Worm (Caenorhabditis elegans) whole organism, L2 larva: ENCODE measurements around the gene C50F4.12.
A peak's percentile ranks its signal among the peaks of the same experiment; 100 is the strongest.

Experiments
- C34F6.9 ChIP-seq: fragments of 150-350 bp; optimal IDR thresholded peaks from 2 replicates; lab custom pipeline; 2014; ENCODE audit warnings: missing biosample characterization, missing genetic modification characterization
- F13H6.1 ChIP-seq: sonication (generic microtip); optimal IDR thresholded peaks from 2 replicates; lab custom pipeline; 2016; ENCODE audit warnings: missing genetic modification characterization, missing compliant biosample characterization
- R02D3.7 ChIP-seq: fragments of 150-350 bp; optimal IDR thresholded peaks from 2 replicates; lab custom pipeline; 2014; ENCODE audit warnings: missing biosample characterization, missing genetic modification characterization
- ZK546.5 ChIP-seq: sonication (generic microtip); optimal IDR thresholded peaks from 2 replicates; lab custom pipeline; 2017; ENCODE audit warnings: missing biosample characterization, missing genetic modification characterization
- alr-1 ChIP-seq: fragments of 150-350 bp; optimal IDR thresholded peaks from 2 replicates; lab custom pipeline; 2014; ENCODE audit warnings: missing biosample characterization, missing genetic modification characterization
- ama-1 ChIP-seq: fragments of 150-350 bp; optimal IDR thresholded peaks from 2 replicates; lab custom pipeline; 2018; ENCODE audit warnings: inconsistent platforms
- blmp-1 ChIP-seq: sonication (generic microtip); optimal IDR thresholded peaks from 2 replicates; lab custom pipeline; 2017; ENCODE audit warnings: missing genetic modification characterization, mild to moderate bottlenecking, missing compliant biosample characterization, antibody characterized with exemption, moderate library complexity; ENCODE audit not compliant: insufficient read depth
- ceh-82 ChIP-seq: fragments of 150-350 bp; optimal IDR thresholded peaks from 2 replicates; lab custom pipeline; 2014; ENCODE audit warnings: missing biosample characterization, missing genetic modification characterization
- crh-2 ChIP-seq: sonication (generic microtip); optimal IDR thresholded peaks from 2 replicates; lab custom pipeline; 2017; ENCODE audit warnings: missing biosample characterization, missing genetic modification characterization
- dmd-4 ChIP-seq: sonication (generic microtip); optimal IDR thresholded peaks from 2 replicates; lab custom pipeline; 2017; ENCODE audit warnings: missing biosample characterization, missing genetic modification characterization
- fos-1 ChIP-seq: fragments of 150-350 bp; optimal IDR thresholded peaks from 2 replicates; lab custom pipeline; 2014; ENCODE audit warnings: missing biosample characterization, missing genetic modification characterization
- gmeb-1 ChIP-seq: fragments of 150-350 bp; optimal IDR thresholded peaks from 2 replicates; lab custom pipeline; 2014; ENCODE audit warnings: missing biosample characterization, missing genetic modification characterization
- lin-39 ChIP-seq: fragments of 150-350 bp; optimal IDR thresholded peaks from 2 replicates; lab custom pipeline; 2014; ENCODE audit warnings: missing biosample characterization, missing genetic modification reagents, missing genetic modification characterization
- lsy-2 ChIP-seq, 2 experiments: fragments of 150-350 bp in 1 of 2; sonication (generic microtip) in 1 of 2; optimal IDR thresholded peaks; 2 replicates each; lab custom pipeline; 2014 to 2017; ENCODE audit warnings: missing biosample characterization in 2 of 2, missing genetic modification characterization in 2 of 2
- mab-5 ChIP-seq: fragments of 150-350 bp; optimal IDR thresholded peaks from 2 replicates; lab custom pipeline; 2014; ENCODE audit warnings: missing biosample characterization, missing genetic modification characterization
- mbf-1 ChIP-seq: sonication (generic microtip); optimal IDR thresholded peaks from 2 replicates; lab custom pipeline; 2017; ENCODE audit warnings: missing biosample characterization, missing genetic modification characterization
- mdl-1 ChIP-seq, 2 experiments: fragments of 150-350 bp in 1 of 2; sonication (generic microtip) in 1 of 2; optimal IDR thresholded peaks; 2 replicates each; lab custom pipeline; 2017; ENCODE audit warnings: missing biosample characterization in 2 of 2, missing genetic modification characterization in 2 of 2
- nhr-10 ChIP-seq: sonication (generic microtip); optimal IDR thresholded peaks from 2 replicates; lab custom pipeline; 2017; ENCODE audit warnings: missing biosample characterization, missing genetic modification characterization
- nhr-12 ChIP-seq: fragments of 150-350 bp; optimal IDR thresholded peaks from 2 replicates; lab custom pipeline; 2014; ENCODE audit warnings: missing biosample characterization, missing genetic modification characterization
- nhr-129 ChIP-seq: fragments of 150-350 bp; optimal IDR thresholded peaks from 2 replicates; lab custom pipeline; 2014; ENCODE audit warnings: missing biosample characterization, missing genetic modification characterization
- nhr-21 ChIP-seq: fragments of 150-350 bp; optimal IDR thresholded peaks from 2 replicates; lab custom pipeline; 2014; ENCODE audit warnings: missing biosample characterization, missing genetic modification characterization
- nhr-237 ChIP-seq: fragments of 150-350 bp; optimal IDR thresholded peaks from 2 replicates; lab custom pipeline; 2014; ENCODE audit warnings: missing biosample characterization, missing genetic modification characterization
- nhr-25 ChIP-seq: fragments of 150-350 bp; sonication (generic microtip); optimal IDR thresholded peaks from 3 replicates; lab custom pipeline; 2014; ENCODE audit warnings: missing biosample characterization, missing genetic modification characterization
- nhr-77 ChIP-seq: fragments of 150-350 bp; optimal IDR thresholded peaks from 2 replicates; lab custom pipeline; 2014; ENCODE audit warnings: missing biosample characterization, missing genetic modification characterization
- peb-1 ChIP-seq: fragments of 150-350 bp; optimal IDR thresholded peaks from 2 replicates; lab custom pipeline; 2014; ENCODE audit warnings: missing biosample characterization, missing genetic modification characterization
- sem-4 ChIP-seq: fragments of 150-350 bp; optimal IDR thresholded peaks from 2 replicates; lab custom pipeline; 2014; ENCODE audit warnings: missing biosample characterization, missing genetic modification reagents, missing genetic modification characterization
- skn-1 ChIP-seq: sonication (generic microtip); optimal IDR thresholded peaks from 2 replicates; lab custom pipeline; 2017; ENCODE audit warnings: missing biosample characterization, missing genetic modification characterization
- sma-3 ChIP-seq: sonication (generic microtip); optimal IDR thresholded peaks from 2 replicates; lab custom pipeline; 2016; ENCODE audit warnings: missing genetic modification reagents, missing genetic modification characterization, missing compliant biosample characterization
- sma-9 ChIP-seq, 2 experiments: fragments of 150-350 bp in 1 of 2; sonication (generic microtip) in 1 of 2; optimal IDR thresholded peaks; 2 replicates each; lab custom pipeline; 2014 to 2016; ENCODE audit warnings: missing genetic modification characterization in 2 of 2, mild to moderate bottlenecking in 1 of 2, missing biosample characterization in 1 of 2, missing compliant biosample characterization in 1 of 2, missing genetic modification reagents in 1 of 2, moderate library complexity in 1 of 2
- snpc-4 ChIP-seq: fragments of 150-350 bp; optimal IDR thresholded peaks from 2 replicates; lab custom pipeline; 2014; ENCODE audit warnings: missing biosample characterization, missing genetic modification characterization
- unc-55 ChIP-seq: fragments of 150-350 bp; sonication (generic microtip); optimal IDR thresholded peaks from 3 replicates; lab custom pipeline; 2014; ENCODE audit warnings: missing biosample characterization, missing genetic modification reagents, missing genetic modification characterization
- unc-62 ChIP-seq: fragments of 150-350 bp; optimal IDR thresholded peaks from 2 replicates; lab custom pipeline; 2014; ENCODE audit warnings: missing biosample characterization, missing genetic modification reagents, missing genetic modification characterization
- zag-1 ChIP-seq: fragments of 150-350 bp; optimal IDR thresholded peaks from 2 replicates; lab custom pipeline; 2014; ENCODE audit warnings: missing biosample characterization, missing genetic modification characterization
- ztf-1 ChIP-seq: fragments of 200-800 bp; sonication (Bioruptor generic); conservative IDR thresholded peaks from 2 replicates; pipeline ENCODE4 v1.3.6; 2022; ENCODE audit warnings: missing genetic modification characterization, missing compliant biosample characterization
- ztf-11 ChIP-seq: sonication (generic microtip); optimal IDR thresholded peaks from 2 replicates; lab custom pipeline; 2017; ENCODE audit warnings: missing biosample characterization, missing genetic modification characterization
- ztf-4 ChIP-seq: fragments of 150-350 bp; optimal IDR thresholded peaks from 2 replicates; lab custom pipeline; 2014; ENCODE audit warnings: missing biosample characterization, missing genetic modification characterization

The C50F4.12 gene

ce11 chrV:9544176-9544632 lies 4.7 kb upstream of the C50F4.12 start, which contains the start of gene mdf-1 (continued):
- TF ChIP-seq nhr-21 (tag; lab: Kevin White, UChicago): peak; percentile 73
- no peak for TF ChIP-seq mbf-1
- no peak for TF ChIP-seq unc-62 (GFP tag; lab: Kevin White, UChicago)
- TF ChIP-seq R02D3.7 (tag; lab: Kevin White, UChicago): no peak
- TF ChIP-seq ama-1 (lab: Kevin White, UChicago): peak; percentile 47
- TF ChIP-seq ZK546.5 (tag; lab: Kevin White, UChicago): no peak
- no peak for TF ChIP-seq dmd-4
- TF ChIP-seq alr-1 (tag; lab: Kevin White, UChicago): no peak
- no peak for TF ChIP-seq zag-1 (tag; lab: Kevin White, UChicago)
- no peak for TF ChIP-seq lin-39 (tag; lab: Kevin White, UChicago)

- TF ChIP-seq sma-3 (GFP tag; lab: Kevin White, UChicago): no peak
- no peak for TF ChIP-seq alr-1 (tag; lab: Kevin White, UChicago)
- TF ChIP-seq nhr-237 (tag; lab: Kevin White, UChicago): no peak
- TF ChIP-seq peb-1 (tag; lab: Kevin White, UChicago): no peak
- TF ChIP-seq unc-62 (GFP tag; lab: Kevin White, UChicago): no peak
- TF ChIP-seq blmp-1 (tag; lab: Kevin White, UChicago): no peak
- TF ChIP-seq ztf-11 (tag; lab: Kevin White, UChicago): no peak
- TF ChIP-seq skn-1: no peak
- no peak for TF ChIP-seq sma-9 (GFP tag; optimal IDR thresholded peaks at IDR 0.05; lab: Kevin White, UChicago)
- no peak for TF ChIP-seq sma-9 (tag; optimal IDR thresholded peaks at IDR 0.05; lab: Kevin White, UChicago)
- TF ChIP-seq ztf-4: no peak
- no peak for TF ChIP-seq lin-39 (tag; lab: Kevin White, UChicago)
- no peak for TF ChIP-seq mdl-1 (tag; optimal IDR thresholded peaks at IDR 0.05; lab: Kevin White, UChicago)
- no peak for TF ChIP-seq C34F6.9 (tag; lab: Kevin White, UChicago)
- TF ChIP-seq mbf-1: no peak
- no peak for TF ChIP-seq crh-2
- TF ChIP-seq lsy-2 (tag; optimal IDR thresholded peaks at IDR 0.05; lab: Kevin White, UChicago): no peak
- TF ChIP-seq unc-55: no peak
- no peak for TF ChIP-seq gmeb-1
Measured at ce11 chrV:9541506-9541905, 2.0 kb upstream of the C50F4.12 start, which contains the start of gene C50F4.16. C50F4.16 (minus strand) TSS chrV:9541606.

ce11 chrV:9536505-9536904 lies 3.0 kb downstream of the C50F4.12 start, which contains the start of gene C50F4.4:
C50F4.4 (plus strand) TSS chrV:9536771.
- TF ChIP-seq sma-9 (GFP tag; optimal IDR thresholded peaks at IDR 0.05; lab: Kevin White, UChicago) (peak; percentile 58), sma-9 (tag; optimal IDR thresholded peaks at IDR 0.05; lab: Kevin White, UChicago) (no peak), C34F6.9 (tag; lab: Kevin White, UChicago) (peak; percentile 58), lsy-2 (tag; optimal IDR thresholded peaks at IDR 0.05; lab: Kevin White, UChicago) (peak in 1 of 2 experiments; percentile 17), nhr-77 (no peak), fos-1 (peak; percentile 15), nhr-237 (tag; lab: Kevin White, UChicago) (no peak), gmeb-1 (peak; percentile 33), sma-3 (GFP tag; lab: Kevin White, UChicago) (peak; percentile 30), F13H6.1 (peak; percentile 26)

ce11 chrV:9534621-9535020 lies 4.9 kb downstream of the C50F4.12 start, which contains the start of gene tag-329:
tag-329 (plus strand) TSS chrV:9534921.
- no peak for TF ChIP-seq mab-5 (tag; lab: Kevin White, UChicago)
- no peak for TF ChIP-seq R02D3.7 (tag; lab: Kevin White, UChicago)
- TF ChIP-seq sma-9 (GFP tag; optimal IDR thresholded peaks at IDR 0.05; lab: Kevin White, UChicago): no peak
- no peak for TF ChIP-seq sma-9 (tag; optimal IDR thresholded peaks at IDR 0.05; lab: Kevin White, UChicago)
- TF ChIP-seq gmeb-1: no peak
- TF ChIP-seq mdl-1 (tag; optimal IDR thresholded peaks at IDR 0.05; lab: Kevin White, UChicago): no peak
- no peak for TF ChIP-seq sma-3 (GFP tag; lab: Kevin White, UChicago)
- TF ChIP-seq nhr-77: no peak
- no peak for TF ChIP-seq crh-2
- TF ChIP-seq ZK546.5 (tag; lab: Kevin White, UChicago): no peak
- TF ChIP-seq nhr-129 (tag; lab: Kevin White, UChicago): no peak
- TF ChIP-seq zag-1 (tag; lab: Kevin White, UChicago): no peak
- TF ChIP-seq, all 48 proteins: peak for 0

- TF ChIP-seq sem-4 (tag; lab: Kevin White, UChicago) (no peak), snpc-4 (tag; lab: Kevin White, UChicago) (no peak), nhr-25 (tag; lab: Kevin White, UChicago) (no peak), blmp-1 (tag; lab: Kevin White, UChicago) (no peak), ceh-82 (tag; lab: Kevin White, UChicago) (no peak), nhr-77 (no peak), nhr-12 (tag; lab: Kevin White, UChicago) (no peak), ztf-1 (GFP tag; lab: Robert Waterston, UW) (no peak), sma-3 (GFP tag; lab: Kevin White, UChicago) (no peak), gmeb-1 (no peak), peb-1 (tag; lab: Kevin White, UChicago) (no peak), nhr-10 (no peak), ama-1 (lab: Kevin White, UChicago) (no peak), alr-1 (tag; lab: Kevin White, UChicago) (no peak)
Measured at ce11 chrV:9531477-9531876, 8.1 kb downstream of the C50F4.12 start, which contains the start of the genes C50F4.10 and pfk-1.2. C50F4.10 (minus strand) TSS chrV:9531577. pfk-1.2 (plus strand) TSS chrV:9531801.
